Fruit fly (Drosophila melanogaster) whole organism, embryonic: ENCODE data around the gene RpL24.

Experiments used
- Antp ChIP-seq: fragments of 200-800 bp; sonication (Bioruptor generic); optimal IDR thresholded peaks from 3 replicates; lab custom pipeline; 2016; ENCODE audit warnings: missing biosample characterization, missing genetic modification characterization
- CG10431 ChIP-seq: fragments of 200-800 bp; sonication (Bioruptor generic); optimal IDR thresholded peaks from 3 replicates; lab custom pipeline; 2018; ENCODE audit warnings: missing biosample characterization, mild to moderate bottlenecking, missing genetic modification characterization
- CG10543 ChIP-seq: fragments of 200-800 bp; sonication (Bioruptor generic); optimal IDR thresholded peaks from 3 replicates; lab custom pipeline; 2017; ENCODE audit warnings: missing biosample characterization, mild to moderate bottlenecking, missing genetic modification characterization, moderate library complexity
- CG11504 ChIP-seq: fragments of 200-800 bp; sonication (Bioruptor generic); optimal IDR thresholded peaks from 3 replicates; lab custom pipeline; 2019; ENCODE audit warnings: missing biosample characterization, mild to moderate bottlenecking, missing genetic modification characterization, moderate library complexity
- CG12942 ChIP-seq: fragments of 200-800 bp; sonication (Bioruptor generic); optimal IDR thresholded peaks from 3 replicates; lab custom pipeline; 2016; ENCODE audit warnings: missing biosample characterization, missing genetic modification characterization
- CG13296 ChIP-seq: fragments of 200-800 bp; sonication (Bioruptor generic); optimal IDR thresholded peaks from 3 replicates; lab custom pipeline; 2018; ENCODE audit warnings: missing biosample characterization, mild to moderate bottlenecking, missing genetic modification characterization
- CG14050 ChIP-seq: fragments of 200-800 bp; sonication (Bioruptor generic); IDR thresholded peaks from 3 replicates; pipeline ENCODE4 v1.3.6; 2022; ENCODE audit warnings: missing biosample characterization, missing genetic modification characterization
- CG15073 ChIP-seq: fragments of 200-800 bp; sonication (Bioruptor generic); optimal IDR thresholded peaks from 2 replicates; lab custom pipeline; 2016; ENCODE audit warnings: missing biosample characterization, missing genetic modification characterization
- CG15696 ChIP-seq: fragments of 200-800 bp; sonication (Bioruptor generic); optimal IDR thresholded peaks from 2 replicates; lab custom pipeline; 2019; ENCODE audit warnings: missing biosample characterization, mild to moderate bottlenecking, missing genetic modification characterization, moderate library complexity
- CG1602 ChIP-seq: fragments of 200-800 bp; sonication (Bioruptor generic); optimal IDR thresholded peaks from 3 replicates; lab custom pipeline; 2016; ENCODE audit warnings: missing biosample characterization, missing genetic modification characterization
- CG1603 ChIP-seq: fragments of 200-800 bp; sonication (Bioruptor generic); optimal IDR thresholded peaks from 2 replicates; lab custom pipeline; 2019; ENCODE audit warnings: missing biosample characterization, mild to moderate bottlenecking, missing genetic modification characterization, moderate library complexity
- CG17186 ChIP-seq: fragments of 200-800 bp; sonication (Bioruptor generic); optimal IDR thresholded peaks from 3 replicates; lab custom pipeline; 2017; ENCODE audit warnings: missing biosample characterization, missing genetic modification reagents, missing genetic modification characterization
- CG17385 ChIP-seq: fragments of 200-800 bp; sonication (Bioruptor generic); optimal IDR thresholded peaks from 3 replicates; lab custom pipeline; 2018; ENCODE audit warnings: missing biosample characterization, mild to moderate bottlenecking, missing genetic modification characterization
- CG2116 ChIP-seq: fragments of 200-800 bp; sonication (Bioruptor generic); optimal IDR thresholded peaks from 3 replicates; lab custom pipeline; 2018; ENCODE audit warnings: missing biosample characterization, mild to moderate bottlenecking, missing genetic modification characterization
- CG30431 ChIP-seq: fragments of 200-800 bp; sonication (Bioruptor generic); optimal IDR thresholded peaks from 2 replicates; lab custom pipeline; 2017; ENCODE audit warnings: missing biosample characterization, missing genetic modification characterization
- CG3281 ChIP-seq: fragments of 200-800 bp; sonication (Bioruptor generic); optimal IDR thresholded peaks from 3 replicates; lab custom pipeline; 2017; ENCODE audit warnings: missing biosample characterization, mild to moderate bottlenecking, missing genetic modification characterization
- CG34376 ChIP-seq: fragments of 200-800 bp; sonication (Bioruptor generic); optimal IDR thresholded peaks from 2 replicates; lab custom pipeline; 2018; ENCODE audit warnings: missing biosample characterization, mild to moderate bottlenecking, missing genetic modification characterization
- CG4328 ChIP-seq: fragments of 200-800 bp; sonication (Bioruptor generic); optimal IDR thresholded peaks from 3 replicates; lab custom pipeline; 2017; ENCODE audit warnings: missing biosample characterization, missing genetic modification reagents, missing genetic modification characterization
- CG4617 ChIP-seq: fragments of 200-800 bp; sonication (Bioruptor generic); optimal IDR thresholded peaks from 3 replicates; lab custom pipeline; 2016; ENCODE audit warnings: missing biosample characterization, missing genetic modification characterization, borderline replicate concordance
- CG7271 ChIP-seq: fragments of 200-800 bp; sonication (Bioruptor generic); optimal IDR thresholded peaks from 2 replicates; lab custom pipeline; 2018; ENCODE audit warnings: missing biosample characterization, mild to moderate bottlenecking, missing genetic modification characterization, moderate library complexity
- CG8281 ChIP-seq: fragments of 200-800 bp; sonication (Bioruptor generic); optimal IDR thresholded peaks from 2 replicates; lab custom pipeline; 2018; ENCODE audit warnings: missing biosample characterization, mild to moderate bottlenecking, missing genetic modification characterization, moderate library complexity
- CkIIα-i1 ChIP-seq: fragments of 200-800 bp; sonication (Bioruptor generic); IDR thresholded peaks from 2 replicates; pipeline ENCODE4 v1.3.6; 2022; ENCODE audit warnings: missing biosample characterization, missing genetic modification characterization
- Hmr ChIP-seq: fragments of 200-800 bp; sonication (Bioruptor generic); optimal IDR thresholded peaks from 3 replicates; lab custom pipeline; 2017; ENCODE audit warnings: mild to moderate bottlenecking, missing biosample characterization, missing genetic modification reagents, missing genetic modification characterization
- Kr ChIP-seq: fragments of 200-800 bp; sonication (Bioruptor generic); optimal IDR thresholded peaks from 2 replicates; lab custom pipeline; 2017; ENCODE audit warnings: missing biosample characterization, mild to moderate bottlenecking, missing genetic modification characterization
- Oli ChIP-seq: fragments of 200-800 bp; sonication (Bioruptor generic); optimal IDR thresholded peaks from 2 replicates; lab custom pipeline; 2018; ENCODE audit warnings: missing biosample characterization, mild to moderate bottlenecking, missing genetic modification characterization, moderate library complexity
- Poxn ChIP-seq: fragments of 200-800 bp; sonication (Bioruptor generic); IDR thresholded peaks from 2 replicates; pipeline ENCODE4 v1.3.6; 2022; ENCODE audit warnings: missing biosample characterization, missing genetic modification characterization
- Rfx ChIP-seq: fragments of 200-800 bp; sonication (Bioruptor generic); IDR thresholded peaks from 2 replicates; pipeline ENCODE4 v1.3.6; 2022; ENCODE audit warnings: missing biosample characterization, missing genetic modification characterization
- Scr ChIP-seq: fragments of 200-800 bp; sonication (Bioruptor generic); IDR thresholded peaks from 2 replicates; pipeline ENCODE4 v1.3.6; 2022; ENCODE audit warnings: missing biosample characterization, missing genetic modification characterization; ENCODE audit not compliant: partially characterized antibody
- TFAM ChIP-seq: fragments of 200-800 bp; sonication (Bioruptor generic); optimal IDR thresholded peaks from 2 replicates; lab custom pipeline; 2017; ENCODE audit warnings: missing biosample characterization, missing genetic modification characterization, inconsistent platforms
- aop ChIP-seq: fragments of 200-800 bp; sonication (Bioruptor generic); IDR thresholded peaks from 2 replicates; pipeline ENCODE4 v1.3.6; 2022; ENCODE audit warnings: missing biosample characterization, missing genetic modification characterization
- bbx ChIP-seq: fragments of 200-800 bp; sonication (Bioruptor generic); IDR thresholded peaks from 2 replicates; pipeline ENCODE4 v1.3.6; 2022; ENCODE audit warnings: missing biosample characterization, missing genetic modification characterization; ENCODE audit not compliant: partially characterized antibody
- bcd ChIP-seq: fragments of 200-800 bp; sonication (Bioruptor generic); optimal IDR thresholded peaks from 2 replicates; lab custom pipeline; 2017; ENCODE audit warnings: missing biosample characterization, mild to moderate bottlenecking, missing genetic modification characterization
- btn ChIP-seq: fragments of 200-800 bp; sonication (Bioruptor generic); optimal IDR thresholded peaks from 2 replicates; lab custom pipeline; 2016; ENCODE audit warnings: missing biosample characterization, missing genetic modification characterization
- cad ChIP-seq: fragments of >200 bp; optimal IDR thresholded peaks from 2 replicates; lab custom pipeline; 2017; ENCODE audit warnings: missing biosample characterization, missing genetic modification characterization
- chinmo ChIP-seq: fragments of 200-800 bp; sonication (Bioruptor generic); IDR thresholded peaks from 4 replicates; pipeline ENCODE4 v1.3.6; 2022; ENCODE audit warnings: missing biosample characterization, missing genetic modification characterization; ENCODE audit not compliant: partially characterized antibody
- en ChIP-seq: fragments of 200-800 bp; sonication (Bioruptor generic); optimal IDR thresholded peaks from 2 replicates; lab custom pipeline; 2016; ENCODE audit warnings: missing biosample characterization, missing genetic modification characterization
- fd102C ChIP-seq: fragments of 200-800 bp; sonication (Bioruptor generic); optimal IDR thresholded peaks from 2 replicates; lab custom pipeline; 2018; ENCODE audit warnings: missing biosample characterization, mild to moderate bottlenecking, missing genetic modification characterization, moderate library complexity
- ftz-f1 ChIP-seq: fragments of 200-800 bp; sonication (Bioruptor generic); optimal IDR thresholded peaks from 2 replicates; lab custom pipeline; 2016; ENCODE audit warnings: missing biosample characterization, missing genetic modification characterization
- h ChIP-seq: fragments of >200 bp; optimal IDR thresholded peaks from 2 replicates; lab custom pipeline; 2017
- knrl ChIP-seq: fragments of 200-800 bp; sonication (Bioruptor generic); IDR thresholded peaks from 3 replicates; pipeline ENCODE4 v1.3.6; 2022; ENCODE audit warnings: missing biosample characterization, missing genetic modification characterization; ENCODE audit not compliant: partially characterized antibody
- luna ChIP-seq: fragments of 200-800 bp; sonication (Bioruptor generic); optimal IDR thresholded peaks from 2 replicates; lab custom pipeline; 2016; ENCODE audit warnings: missing biosample characterization, missing genetic modification characterization
- mirr ChIP-seq: fragments of 200-800 bp; sonication (Bioruptor generic); optimal IDR thresholded peaks from 3 replicates; lab custom pipeline; 2018; ENCODE audit warnings: missing biosample characterization, mild to moderate bottlenecking, missing genetic modification characterization
- psq ChIP-seq: fragments of 200-800 bp; sonication (Bioruptor generic); optimal IDR thresholded peaks from 2 replicates; lab custom pipeline; 2017; ENCODE audit warnings: missing biosample characterization, missing genetic modification characterization
- sim ChIP-seq: fragments of 200-800 bp; sonication (Bioruptor generic); IDR thresholded peaks from 2 replicates; pipeline ENCODE4 v1.3.6; 2022; ENCODE audit warnings: missing biosample characterization, missing genetic modification characterization
- slou ChIP-seq: fragments of 200-800 bp; sonication (Bioruptor generic); optimal IDR thresholded peaks from 3 replicates; lab custom pipeline; 2016; ENCODE audit warnings: missing biosample characterization, missing genetic modification characterization
- sr ChIP-seq: fragments of 200-800 bp; sonication (Bioruptor generic); IDR thresholded peaks from 3 replicates; pipeline ENCODE4 v1.3.6; 2022; ENCODE audit warnings: missing biosample characterization, missing genetic modification characterization
- stwl ChIP-seq: fragments of 200-800 bp; sonication (Bioruptor generic); optimal IDR thresholded peaks from 3 replicates; lab custom pipeline; 2018; ENCODE audit warnings: missing biosample characterization, mild to moderate bottlenecking, missing genetic modification characterization, moderate library complexity
- trem ChIP-seq: fragments of 200-800 bp; optimal IDR thresholded peaks from 3 replicates; lab custom pipeline; 2019; ENCODE audit warnings: missing biosample characterization, mild to moderate bottlenecking, missing genetic modification characterization, moderate library complexity
- ttk ChIP-seq: fragments of 200-800 bp; sonication (Bioruptor generic); IDR thresholded peaks from 2 replicates; pipeline ENCODE4 v2.1.2; 2022; ENCODE audit warnings: missing biosample characterization, missing genetic modification characterization
- vnd ChIP-seq: fragments of 200-800 bp; sonication (Bioruptor generic); IDR thresholded peaks from 3 replicates; pipeline ENCODE4 v1.3.6; 2022; ENCODE audit warnings: missing biosample characterization, missing genetic modification characterization; ENCODE audit not compliant: partially characterized antibody
- zen ChIP-seq: fragments of 200-800 bp; sonication (Bioruptor generic); optimal IDR thresholded peaks from 3 replicates; lab custom pipeline; 2018; ENCODE audit warnings: missing biosample characterization, mild to moderate bottlenecking, missing genetic modification characterization, moderate library complexity

The RpL24 gene

DNA sequence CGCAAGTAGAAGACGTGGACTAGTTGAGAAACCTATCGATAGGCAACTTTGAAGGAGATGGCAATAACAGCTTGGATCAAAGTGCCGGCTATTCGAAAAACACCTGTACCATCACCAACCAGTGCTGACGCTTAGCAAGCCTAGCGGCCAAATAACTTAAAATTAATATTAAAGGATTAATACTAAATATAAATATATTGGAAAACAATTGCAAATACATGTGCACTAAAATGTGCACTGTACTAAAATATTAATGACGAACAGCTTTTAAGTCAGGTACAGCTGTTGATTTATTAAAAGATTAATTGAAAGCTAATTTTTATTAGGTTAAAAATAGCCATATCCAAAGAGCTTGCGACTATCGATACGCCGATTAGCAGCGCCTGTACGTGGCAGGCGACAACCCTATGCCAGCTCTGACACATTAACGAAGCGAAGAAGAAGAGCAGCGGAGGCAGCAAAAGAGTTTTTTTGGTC is 16.4 kb downstream of the RpL24 start, which contains the start of the genes CG9302 and beta'COP (continued):
- TF ChIP-seq CG3281 (peak; percentile 81), CG12942 (GFP tag; lab: Kevin White, UChicago) (peak; percentile 52), CG14050 (GFP tag; lab: Robert Waterston, UW) (no peak), sim (GFP tag; lab: Robert Waterston, UW) (no peak), vnd (GFP tag; lab: Robert Waterston, UW) (peak; percentile 72; the same call in 2 of the 3 replicates), CG2116 (peak; percentile 85), Poxn (GFP tag; lab: Robert Waterston, UW) (no peak), CkIIα-i1 (no peak), CG7271 (tag; lab: Kevin White, UChicago) (no peak), bbx (no peak; the same call in 1 of the 2 replicates), CG10431 (peak; percentile 17), ftz-f1 (GFP tag; lab: Kevin White, UChicago) (no peak), luna (GFP tag; lab: Kevin White, UChicago) (peak; percentile 19), bcd (GFP tag; lab: Kevin White, UChicago) (peak; percentile 80), ttk (GFP tag; lab: Robert Waterston, UW) (no peak), chinmo (GFP tag; lab: Robert Waterston, UW) (no peak), slou (GFP tag; lab: Kevin White, UChicago) (peak; percentile 81), CG34376 (no peak), cad (GFP tag; lab: Kevin White, UChicago) (no peak), Kr (GFP tag; lab: Kevin White, UChicago) (no peak), CG13296 (no peak), CG8281 (no peak), sr (no peak), CG1602 (GFP tag; lab: Kevin White, UChicago) (peak; percentile 49), CG4328 (peak; percentile 66), CG17186 (GFP tag; lab: Kevin White, UChicago) (peak; percentile 9), Scr (GFP tag; lab: Robert Waterston, UW) (peak; percentile 80), en (GFP tag; lab: Kevin White, UChicago) (no peak), stwl (tag; lab: Kevin White, UChicago) (peak; percentile 38), CG15073 (no peak), h (lab: Kevin White, UChicago) (no peak), CG10543 (GFP tag; lab: Kevin White, UChicago) (peak; percentile 84), Oli (peak; percentile 59), zen (tag; lab: Kevin White, UChicago) (peak; percentile 84), Hmr (GFP tag; lab: Kevin White, UChicago) (no peak), mirr (no peak), fd102C (GFP tag; lab: Kevin White, UChicago) (no peak), TFAM (no peak), CG11504 (tag; lab: Kevin White, UChicago) (no peak), psq (GFP tag; lab: Kevin White, UChicago) (peak; percentile 18), knrl (GFP tag; lab: Robert Waterston, UW) (peak; percentile 82), Antp (GFP tag; lab: Kevin White, UChicago) (peak; percentile 34), CG1603 (tag; lab: Kevin White, UChicago) (no peak), btn (GFP tag; lab: Kevin White, UChicago) (no peak), CG17385 (GFP tag; lab: Kevin White, UChicago) (peak; percentile 95), CG15696 (tag; lab: Kevin White, UChicago) (peak; percentile 79), CG30431 (peak; percentile 20), trem (peak; percentile 68), Rfx (GFP tag; lab: Robert Waterston, UW) (peak; percentile 76), CG4617 (GFP tag; lab: Kevin White, UChicago) (peak; percentile 50), aop (GFP tag; lab: Robert Waterston, UW) (no peak)
